Worm (Caenorhabditis elegans) whole organism, L4 larva: ENCODE results near the gene unc-71.

Source experiments
- ama-1 ChIP-seq: fragments of 150-350 bp; optimal IDR thresholded peaks from 2 replicates; lab custom pipeline; 2014; ENCODE audit warnings: inconsistent platforms, mixed read lengths
- cey-2 ChIP-seq: sonication (generic microtip); optimal IDR thresholded peaks from 3 replicates; lab custom pipeline; 2017; ENCODE audit warnings: missing genetic modification characterization, mild to moderate bottlenecking, missing compliant biosample characterization, antibody characterized with exemption, borderline replicate concordance; ENCODE audit not compliant: insufficient read depth
- lin-39 ChIP-seq: fragments of 150-350 bp; optimal IDR thresholded peaks from 2 replicates; lab custom pipeline; 2014; ENCODE audit warnings: missing biosample characterization, missing genetic modification reagents, missing genetic modification characterization
- mdl-1 ChIP-seq, 2 experiments: fragments of 150-350 bp in 1 of 2; sonication (generic microtip) in 1 of 2; optimal IDR thresholded peaks; 2 replicates each; lab custom pipeline; 2014 to 2017; ENCODE audit warnings: missing biosample characterization in 2 of 2, missing genetic modification characterization in 2 of 2
- mxl-3 ChIP-seq: fragments of 200-800 bp; sonication (Bioruptor generic); optimal IDR thresholded peaks from 2 replicates; lab custom pipeline; 2018; ENCODE audit warnings: mild to moderate bottlenecking, missing genetic modification characterization, missing compliant biosample characterization
- nhr-11 ChIP-seq: fragments of 150-350 bp; optimal IDR thresholded peaks from 2 replicates; lab custom pipeline; 2014; ENCODE audit warnings: missing biosample characterization, missing genetic modification characterization
- nhr-76 ChIP-seq: fragments of 150-350 bp; optimal IDR thresholded peaks from 2 replicates; lab custom pipeline; 2014; ENCODE audit warnings: missing biosample characterization, missing genetic modification characterization
- pha-4 ChIP-seq, 2 experiments: fragments of 150-350 bp in 1 of 2; fragments of 200-800 bp in 1 of 2; sonication (Bioruptor generic) in 1 of 2; IDR thresholded peaks in 1 of 2; optimal IDR thresholded peaks in 1 of 2; 2 replicates each; pipeline versions ENCODE4 v1.3.6 to Lab custom; 2014 to 2022; ENCODE audit warnings: missing genetic modification characterization in 2 of 2, missing genetic modification reagents in 2 of 2, missing biosample characterization in 1 of 2, missing compliant biosample characterization in 1 of 2
- saeg-2 ChIP-seq: fragments of 200-800 bp; sonication (Bioruptor generic); IDR thresholded peaks from 2 replicates; pipeline ENCODE4 v1.3.6; 2022; ENCODE audit warnings: missing genetic modification reagents, missing genetic modification characterization, missing compliant biosample characterization
- tra-1 ChIP-seq: fragments of 200-800 bp; sonication (Bioruptor generic); IDR thresholded peaks from 2 replicates; pipeline ENCODE4 v1.3.6; 2022; ENCODE audit warnings: missing genetic modification reagents, missing genetic modification characterization, missing compliant biosample characterization
- unc-62 ChIP-seq, 3 experiments: fragments of 150-350 bp in 1 of 3; sonication (generic microtip); optimal IDR thresholded peaks in 2 of 3; peaks in 1 of 3; 1 replicate in 1 of 3; 2 replicates in 2 of 3; lab custom pipeline; 2014 to 2017; ENCODE audit warnings: missing biosample characterization in 3 of 3, missing genetic modification characterization in 3 of 3, missing genetic modification reagents in 3 of 3, missing genotype in 1 of 3
- ztf-11 ChIP-seq: fragments of 150-350 bp; optimal IDR thresholded peaks from 2 replicates; lab custom pipeline; 2014; ENCODE audit warnings: missing biosample characterization, missing genetic modification characterization

ce11 chrIII:12919882-12920281 is 28.3 kb upstream of the unc-71 start:
- TF ChIP-seq mdl-1 (tag; optimal IDR thresholded peaks at IDR 0.05; lab: Kevin White, UChicago) = no peak
- TF ChIP-seq ama-1 (lab: Kevin White, UChicago) = peak; percentile 6
- TF ChIP-seq nhr-11 (tag; lab: Kevin White, UChicago) = no peak
- TF ChIP-seq tra-1 (GFP tag; lab: Robert Waterston, UW) = no peak
- TF ChIP-seq cey-2 (tag; lab: Kevin White, UChicago) = no peak
- no peak for TF ChIP-seq lin-39 (tag; lab: Kevin White, UChicago)
- no peak for TF ChIP-seq nhr-76 (tag; lab: Kevin White, UChicago)
- TF ChIP-seq unc-62 (GFP tag; optimal IDR thresholded peaks at IDR 0.05 in 1 of 2; lab: Kevin White, UChicago) = no peak
- TF ChIP-seq unc-62 (tag; optimal IDR thresholded peaks at IDR 0.05; lab: Kevin White, UChicago) = no peak
- TF ChIP-seq ztf-11 = no peak
- TF ChIP-seq pha-4 (GFP tag; IDR thresholded peaks at IDR 0.05; lab: Robert Waterston, UW) = no peak
- TF ChIP-seq pha-4 (tag; optimal IDR thresholded peaks at IDR 0.05; lab: Kevin White, UChicago) = peak; percentile 75
- no peak for TF ChIP-seq mxl-3 (GFP tag; lab: Kevin White, UChicago)
- TF ChIP-seq saeg-2 = no peak
